Fruit fly (Drosophila melanogaster) whole organism, prepupa: ENCODE results near the gene Pp1alpha-96A.

Source experiments
- CG10669 ChIP-seq: fragments of 200-800 bp; sonication (Bioruptor generic); optimal IDR thresholded peaks from 3 replicates; lab custom pipeline; 2018; ENCODE audit warnings: missing biosample characterization, mild to moderate bottlenecking, missing genetic modification characterization, moderate library complexity
- CG11294 ChIP-seq: fragments of 200-800 bp; sonication (Bioruptor generic); IDR thresholded peaks from 2 replicates; pipeline ENCODE4 v1.3.6; 2022; ENCODE audit warnings: missing biosample characterization, missing genetic modification characterization
- CG11762 ChIP-seq: fragments of 200-800 bp; sonication (Bioruptor generic); optimal IDR thresholded peaks from 3 replicates; lab custom pipeline; 2016; ENCODE audit warnings: missing biosample characterization, missing genetic modification characterization; ENCODE audit not compliant: insufficient read depth
- CG15336 ChIP-seq: fragments of 200-800 bp; sonication (Bioruptor generic); IDR thresholded peaks from 2 replicates; pipeline ENCODE4 v1.3.6; 2022; ENCODE audit warnings: missing biosample characterization, missing genetic modification characterization
- CG1621 ChIP-seq: fragments of 200-800 bp; sonication (Bioruptor generic); optimal IDR thresholded peaks from 3 replicates; lab custom pipeline; 2018; ENCODE audit warnings: missing biosample characterization, mild to moderate bottlenecking, missing genetic modification characterization
- CG31627 ChIP-seq: fragments of 200-800 bp; sonication (Bioruptor generic); optimal IDR thresholded peaks from 3 replicates; lab custom pipeline; 2016; ENCODE audit warnings: missing biosample characterization, missing genetic modification characterization
- CG34406 ChIP-seq: fragments of 200-800 bp; sonication (Bioruptor generic); optimal IDR thresholded peaks from 3 replicates; lab custom pipeline; 2016; ENCODE audit warnings: missing biosample characterization, missing genetic modification characterization
- CG3919 ChIP-seq: fragments of 200-800 bp; sonication (Bioruptor generic); optimal IDR thresholded peaks from 3 replicates; lab custom pipeline; 2016; ENCODE audit warnings: missing biosample characterization, missing genetic modification characterization
- CG4318 ChIP-seq: fragments of 200-800 bp; sonication (Bioruptor generic); optimal IDR thresholded peaks from 3 replicates; lab custom pipeline; 2017; ENCODE audit warnings: missing biosample characterization, mild to moderate bottlenecking, missing genetic modification characterization
- CG6276 ChIP-seq: fragments of 200-800 bp; sonication (Bioruptor generic); optimal IDR thresholded peaks from 2 replicates; lab custom pipeline; 2017; ENCODE audit warnings: missing biosample characterization, mild to moderate bottlenecking, missing genetic modification characterization
- CG6792 ChIP-seq: fragments of 200-800 bp; sonication (Bioruptor generic); optimal IDR thresholded peaks from 3 replicates; lab custom pipeline; 2016; ENCODE audit warnings: missing biosample characterization, missing genetic modification characterization
- CG6854 ChIP-seq: fragments of 200-800 bp; sonication (Bioruptor generic); optimal IDR thresholded peaks from 2 replicates; lab custom pipeline; 2017; ENCODE audit warnings: missing biosample characterization, mild to moderate bottlenecking, missing genetic modification characterization
- CG7368 ChIP-seq: fragments of 200-800 bp; sonication (Bioruptor generic); optimal IDR thresholded peaks from 3 replicates; lab custom pipeline; 2016; ENCODE audit warnings: missing biosample characterization, missing genetic modification characterization
- CG8319 ChIP-seq: fragments of 200-800 bp; sonication (Bioruptor generic); optimal IDR thresholded peaks from 3 replicates; lab custom pipeline; 2016; ENCODE audit warnings: missing biosample characterization, missing genetic modification characterization
- Eip78C ChIP-seq: fragments of 200-800 bp; sonication (Bioruptor generic); peaks from one replicate; lab custom pipeline; 2016; ENCODE audit warnings: missing biosample characterization, missing genetic modification characterization
- Ets21C ChIP-seq: fragments of 200-800 bp; sonication (Bioruptor generic); optimal IDR thresholded peaks from 3 replicates; lab custom pipeline; 2016; ENCODE audit warnings: missing biosample characterization, missing genetic modification characterization
- Ets96B ChIP-seq: fragments of 200-800 bp; optimal IDR thresholded peaks from 2 replicates; lab custom pipeline; 2019; ENCODE audit warnings: missing biosample characterization, mild to moderate bottlenecking, missing genetic modification characterization, moderate library complexity
- Gug ChIP-seq: fragments of 200-800 bp; sonication (Bioruptor generic); IDR thresholded peaks from 2 replicates; pipeline ENCODE4 v1.3.6; 2022; ENCODE audit warnings: missing biosample characterization, missing genetic modification characterization
- Hr38 ChIP-seq: sonication (Bioruptor generic); optimal IDR thresholded peaks from 2 replicates; lab custom pipeline; 2016; ENCODE audit warnings: missing biosample characterization, missing genetic modification characterization
- Hr4 ChIP-seq: fragments of 200-800 bp; sonication (Bioruptor generic); optimal IDR thresholded peaks from 3 replicates; lab custom pipeline; 2016; ENCODE audit warnings: missing biosample characterization, missing genetic modification characterization
- Lpt ChIP-seq: fragments of 200-800 bp; sonication (Bioruptor generic); optimal IDR thresholded peaks from 3 replicates; lab custom pipeline; 2016; ENCODE audit warnings: missing biosample characterization, missing genetic modification characterization
- Met ChIP-seq: fragments of 200-800 bp; sonication (Bioruptor generic); optimal IDR thresholded peaks from 3 replicates; lab custom pipeline; 2016; ENCODE audit warnings: missing biosample characterization, missing genetic modification characterization
- Sox102F ChIP-seq: fragments of 200-800 bp; sonication (Bioruptor generic); optimal IDR thresholded peaks from 2 replicates; lab custom pipeline; 2016; ENCODE audit warnings: missing biosample characterization, mild to moderate bottlenecking, missing genetic modification characterization
- Sox14 ChIP-seq: fragments of 200-800 bp; sonication (Bioruptor generic); optimal IDR thresholded peaks from 3 replicates; lab custom pipeline; 2016; ENCODE audit warnings: missing biosample characterization, missing genetic modification characterization
- achi ChIP-seq: fragments of 200-800 bp; sonication (Bioruptor generic); optimal IDR thresholded peaks from 3 replicates; lab custom pipeline; 2016; ENCODE audit warnings: missing biosample characterization, missing genetic modification characterization
- cyc ChIP-seq: fragments of 200-800 bp; sonication (Bioruptor generic); optimal IDR thresholded peaks from 3 replicates; lab custom pipeline; 2016; ENCODE audit warnings: missing biosample characterization, missing genetic modification characterization
- dac ChIP-seq: fragments of 200-800 bp; sonication (Bioruptor generic); optimal IDR thresholded peaks from 2 replicates; lab custom pipeline; 2017; ENCODE audit warnings: missing biosample characterization, mild to moderate bottlenecking, missing genetic modification characterization
- dsx ChIP-seq: fragments of 200-800 bp; optimal IDR thresholded peaks from 3 replicates; lab custom pipeline; 2019; ENCODE audit warnings: missing biosample characterization, mild to moderate bottlenecking, missing genetic modification characterization, moderate library complexity; ENCODE audit not compliant: poor library complexity, severe bottlenecking
- eg ChIP-seq: fragments of 200-800 bp; sonication (Bioruptor generic); IDR thresholded peaks from 3 replicates; pipeline ENCODE4 v1.3.6; 2022; ENCODE audit warnings: missing biosample characterization, missing genetic modification characterization
- esn ChIP-seq: fragments of 200-800 bp; sonication (Bioruptor generic); optimal IDR thresholded peaks from 2 replicates; lab custom pipeline; 2016; ENCODE audit warnings: missing biosample characterization, mild to moderate bottlenecking, missing genetic modification characterization, moderate library complexity
- fkh ChIP-seq: fragments of 200-800 bp; sonication (Bioruptor generic); optimal IDR thresholded peaks from 3 replicates; lab custom pipeline; 2017; ENCODE audit warnings: missing biosample characterization, mild to moderate bottlenecking, missing genetic modification characterization, moderate library complexity
- lz ChIP-seq: fragments of 200-800 bp; sonication (Bioruptor generic); optimal IDR thresholded peaks from 3 replicates; lab custom pipeline; 2016; ENCODE audit warnings: missing biosample characterization, missing genetic modification characterization
- net ChIP-seq: fragments of 200-800 bp; sonication (Bioruptor generic); optimal IDR thresholded peaks from 3 replicates; lab custom pipeline; 2016; ENCODE audit warnings: missing biosample characterization, missing genetic modification characterization
- salr ChIP-seq, 2 experiments: fragments of 200-800 bp; sonication (Bioruptor generic); optimal IDR thresholded peaks; 3 replicates each; lab custom pipeline; 2016 to 2018; ENCODE audit warnings: missing biosample characterization in 2 of 2, missing genetic modification characterization in 2 of 2, mild to moderate bottlenecking in 1 of 2
- ss ChIP-seq, 2 experiments: fragments of 200-800 bp; sonication (Bioruptor generic); optimal IDR thresholded peaks; 2 replicates in 1 of 2; 3 replicates in 1 of 2; lab custom pipeline; 2017 to 2018; ENCODE audit warnings: mild to moderate bottlenecking in 2 of 2, missing biosample characterization in 2 of 2, missing genetic modification characterization in 2 of 2, moderate library complexity in 1 of 2
- topi ChIP-seq: fragments of 200-800 bp; sonication (Bioruptor generic); optimal IDR thresholded peaks from 3 replicates; lab custom pipeline; 2016; ENCODE audit warnings: missing biosample characterization, missing genetic modification characterization

The Pp1alpha-96A gene

DNA sequence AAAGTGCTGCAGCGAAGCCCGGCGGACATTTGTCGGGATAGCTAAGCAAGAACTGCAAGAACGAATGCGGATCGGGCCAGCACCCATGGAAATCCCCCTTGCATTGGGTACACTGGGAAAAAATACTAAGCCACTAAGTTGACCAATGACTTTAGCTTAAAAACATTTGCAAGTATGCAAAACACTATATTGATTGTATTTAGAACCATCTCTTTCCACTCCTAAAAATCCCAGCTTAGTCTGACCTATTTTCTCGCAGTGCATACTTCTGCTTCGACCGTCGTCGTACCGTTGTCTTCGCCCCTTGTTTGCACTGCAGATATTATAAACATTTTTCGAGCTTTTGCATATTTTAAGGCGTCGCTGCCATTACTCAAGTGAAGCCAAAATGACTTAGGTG lies 22.0 kb upstream of the Pp1alpha-96A start (continued):
- TF ChIP-seq Met (peak; percentile 53), CG6276 (no peak), dac (GFP tag; lab: Kevin White, UChicago) (no peak)

dm6 chr3R:24503627-24504026 lies 14.4 kb upstream of the Pp1alpha-96A start:
- TF ChIP-seq CG11294 (GFP tag; lab: Robert Waterston, UW), result no peak
- TF ChIP-seq Sox102F (GFP tag; lab: Kevin White, UChicago), result no peak
- no peak for TF ChIP-seq Hr38 (GFP tag; lab: Kevin White, UChicago)
- no peak for TF ChIP-seq Ets21C
- TF ChIP-seq CG6792 (GFP tag; lab: Kevin White, UChicago), result no peak
- no peak for TF ChIP-seq salr (GFP tag; optimal IDR thresholded peaks at IDR 0.05; lab: Kevin White, UChicago)
- TF ChIP-seq CG6276, result no peak
- TF ChIP-seq lz, result no peak
- TF ChIP-seq CG8319 (GFP tag; lab: Kevin White, UChicago), result no peak
- TF ChIP-seq CG31627, result no peak
- TF ChIP-seq topi (GFP tag; lab: Kevin White, UChicago), result no peak
- TF ChIP-seq CG10669 (GFP tag; lab: Kevin White, UChicago), result no peak
- no peak for TF ChIP-seq Eip78C (GFP tag; lab: Kevin White, UChicago)
- TF ChIP-seq ss (GFP tag; optimal IDR thresholded peaks at IDR 0.05; lab: Kevin White, UChicago), result no peak
- no peak for TF ChIP-seq Sox14 (GFP tag; lab: Kevin White, UChicago)
- no peak for TF ChIP-seq dsx (GFP tag; lab: Kevin White, UChicago)
- TF ChIP-seq eg (GFP tag; lab: Robert Waterston, UW), result no peak
- no peak for TF ChIP-seq CG11762 (GFP tag; lab: Kevin White, UChicago)
- TF ChIP-seq cyc, result no peak

DNA sequence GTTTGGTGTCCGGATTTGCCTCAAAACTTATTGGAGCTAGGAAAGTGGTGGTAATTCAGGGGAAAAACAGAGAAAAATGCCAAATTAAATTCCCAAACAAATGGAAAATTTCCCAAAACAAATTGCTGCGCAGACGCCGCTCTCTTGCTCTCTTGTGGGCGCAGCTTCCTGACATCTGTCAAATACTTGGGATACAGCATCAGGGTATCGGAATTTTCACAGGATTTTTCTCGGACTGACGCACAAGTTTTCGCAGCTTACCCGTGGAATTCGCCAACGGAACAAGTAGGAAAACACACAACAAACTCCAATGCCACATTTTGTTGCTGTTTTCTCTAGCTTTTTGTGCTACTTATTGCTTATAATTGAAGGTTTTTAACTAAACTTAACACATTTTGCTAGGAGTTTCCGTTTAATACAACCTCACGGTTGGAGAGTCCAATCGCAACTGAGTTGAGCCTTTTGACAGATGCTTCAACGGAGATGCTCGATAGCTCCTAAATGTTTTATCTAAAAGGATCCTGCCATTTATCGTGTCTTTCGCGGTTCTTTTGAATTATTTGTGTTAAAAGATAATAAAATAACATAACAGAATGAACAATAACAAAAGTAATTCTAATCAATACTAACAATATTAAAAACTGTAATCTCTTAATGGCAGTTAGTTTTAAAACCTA lies 3.3 kb upstream of the Pp1alpha-96A start, which contains the start of the genes nAChRbeta2 and DZIP1:
Gene nAChRbeta2 (minus strand): TSS at position 455 of the 677 bp plus-strand sequence.
Gene DZIP1 (plus strand): TSS at position 627 of the 677 bp plus-strand sequence.
- TF ChIP-seq Lpt (GFP tag; lab: Kevin White, UChicago) (no peak), achi (GFP tag; lab: Kevin White, UChicago) (peak; percentile 47)

dm6 chr3R:24521313-24521712 lies 3.2 kb downstream of the Pp1alpha-96A start:
- TF ChIP-seq Gug (no peak), CG8319 (GFP tag; lab: Kevin White, UChicago) (no peak), CG15336 (GFP tag; lab: Robert Waterston, UW) (no peak), CG10669 (GFP tag; lab: Kevin White, UChicago) (no peak), Hr4 (GFP tag; lab: Kevin White, UChicago) (no peak), CG1621 (no peak), CG6792 (GFP tag; lab: Kevin White, UChicago) (no peak), esn (GFP tag; lab: Kevin White, UChicago) (no peak)
- TF ChIP-seq, all 60 proteins: peak for 0

- no peak for TF ChIP-seq Met
- no peak for TF ChIP-seq CG7368 (GFP tag; lab: Kevin White, UChicago)
- TF ChIP-seq CG34406 (GFP tag; lab: Kevin White, UChicago), result no peak
- no peak for TF ChIP-seq Ets21C
- TF ChIP-seq CG6792 (GFP tag; lab: Kevin White, UChicago), result no peak
- TF ChIP-seq CG11762 (GFP tag; lab: Kevin White, UChicago), result no peak
- no peak for TF ChIP-seq net (GFP tag; lab: Kevin White, UChicago)
- no peak for TF ChIP-seq Ets96B
- TF ChIP-seq fkh (GFP tag; lab: Kevin White, UChicago), result no peak
- no peak for TF ChIP-seq achi (GFP tag; lab: Kevin White, UChicago)
- no peak for TF ChIP-seq CG4318 (GFP tag; lab: Kevin White, UChicago)
- TF ChIP-seq CG3919 (GFP tag; lab: Kevin White, UChicago), result no peak
- no peak for TF ChIP-seq CG6854
- no peak for TF ChIP-seq lz
- no peak for TF ChIP-seq CG8319 (GFP tag; lab: Kevin White, UChicago)
These were observed 5.5 kb downstream of the Pp1alpha-96A start, which contains the start of gene CG13622 for dm6 chr3R:24523578-24523977. CG13622 (minus strand) TSS chr3R:24523678.
